Fruit fly (Drosophila melanogaster) whole organism, embryonic: ENCODE measurements around the gene CG31861.

Experiments
- Abd-B ChIP-seq: fragments of 200-800 bp; sonication (Bioruptor generic); optimal IDR thresholded peaks from 2 replicates; lab custom pipeline; 2018; ENCODE audit warnings: missing biosample characterization, mild to moderate bottlenecking, missing genetic modification characterization, moderate library complexity
- Bgb ChIP-seq: fragments of 200-800 bp; sonication (Bioruptor generic); IDR thresholded peaks from 2 replicates; pipeline ENCODE4 v1.3.6; 2022; ENCODE audit warnings: missing biosample characterization, missing genetic modification characterization; ENCODE audit not compliant: partially characterized antibody
- CG11504 ChIP-seq: fragments of 200-800 bp; sonication (Bioruptor generic); optimal IDR thresholded peaks from 3 replicates; lab custom pipeline; 2019; ENCODE audit warnings: missing biosample characterization, mild to moderate bottlenecking, missing genetic modification characterization, moderate library complexity
- CG12769 ChIP-seq: fragments of 200-800 bp; sonication (Bioruptor generic); optimal IDR thresholded peaks from 2 replicates; lab custom pipeline; 2019; ENCODE audit warnings: missing biosample characterization, mild to moderate bottlenecking, missing genetic modification characterization, moderate library complexity
- CG13775 ChIP-seq: fragments of 200-800 bp; sonication (Bioruptor generic); optimal IDR thresholded peaks from 3 replicates; lab custom pipeline; 2017; ENCODE audit warnings: missing biosample characterization, mild to moderate bottlenecking, missing genetic modification characterization
- CG15479 ChIP-seq: fragments of 200-800 bp; sonication (Bioruptor generic); optimal IDR thresholded peaks from 3 replicates; lab custom pipeline; 2019; ENCODE audit warnings: missing biosample characterization, mild to moderate bottlenecking, missing genetic modification characterization, moderate library complexity
- CG1602 ChIP-seq: fragments of 200-800 bp; sonication (Bioruptor generic); optimal IDR thresholded peaks from 3 replicates; lab custom pipeline; 2016; ENCODE audit warnings: missing biosample characterization, missing genetic modification characterization
- CG17802 ChIP-seq: fragments of 200-800 bp; sonication (Bioruptor generic); optimal IDR thresholded peaks from 2 replicates; lab custom pipeline; 2018; ENCODE audit warnings: missing biosample characterization, mild to moderate bottlenecking, missing genetic modification characterization, moderate library complexity
- CG18619 ChIP-seq: fragments of 200-800 bp; sonication (Bioruptor generic); optimal IDR thresholded peaks from 3 replicates; lab custom pipeline; 2017; ENCODE audit warnings: missing biosample characterization, mild to moderate bottlenecking, missing genetic modification characterization
- CG3163 ChIP-seq: fragments of 200-800 bp; sonication (Bioruptor generic); optimal IDR thresholded peaks from 3 replicates; lab custom pipeline; 2016; ENCODE audit warnings: missing biosample characterization, missing genetic modification characterization
- CG3407 ChIP-seq: fragments of 200-800 bp; sonication (Bioruptor generic); optimal IDR thresholded peaks from 2 replicates; lab custom pipeline; 2018; ENCODE audit warnings: missing biosample characterization, mild to moderate bottlenecking, missing genetic modification characterization
- CG3726 ChIP-seq: fragments of 200-800 bp; sonication (Bioruptor generic); IDR thresholded peaks from 3 replicates; pipeline ENCODE4, ENCODE4 v1.3.6; 2022; ENCODE audit warnings: missing biosample characterization, missing genetic modification characterization
- CG3838 ChIP-seq: fragments of 200-800 bp; sonication (Bioruptor generic); optimal IDR thresholded peaks from 3 replicates; lab custom pipeline; 2016; ENCODE audit warnings: missing biosample characterization, missing genetic modification characterization
- CG4328 ChIP-seq: fragments of 200-800 bp; sonication (Bioruptor generic); optimal IDR thresholded peaks from 3 replicates; lab custom pipeline; 2017; ENCODE audit warnings: missing biosample characterization, missing genetic modification reagents, missing genetic modification characterization
- CG4424 ChIP-seq: fragments of 200-800 bp; sonication (Bioruptor generic); optimal IDR thresholded peaks from 3 replicates; lab custom pipeline; 2016; ENCODE audit warnings: missing biosample characterization, missing genetic modification characterization
- CG4854 ChIP-seq: fragments of 200-800 bp; sonication (Bioruptor generic); optimal IDR thresholded peaks from 2 replicates; lab custom pipeline; 2016; ENCODE audit warnings: missing biosample characterization, missing genetic modification characterization, inconsistent platforms
- CG7839 ChIP-seq: fragments of 200-800 bp; sonication (Bioruptor generic); optimal IDR thresholded peaks from 3 replicates; lab custom pipeline; 2018; ENCODE audit warnings: missing biosample characterization, mild to moderate bottlenecking, missing genetic modification characterization, moderate library complexity
- CG9932 ChIP-seq: fragments of 200-800 bp; sonication (Bioruptor generic); IDR thresholded peaks from 2 replicates; pipeline ENCODE4 v1.3.6; 2022; ENCODE audit warnings: missing biosample characterization, missing genetic modification characterization
- CrebB ChIP-seq: fragments of 200-800 bp; sonication (Bioruptor generic); optimal IDR thresholded peaks from 3 replicates; lab custom pipeline; 2018; ENCODE audit warnings: missing biosample characterization, mild to moderate bottlenecking, missing genetic modification characterization
- Hmr ChIP-seq: fragments of 200-800 bp; sonication (Bioruptor generic); optimal IDR thresholded peaks from 3 replicates; lab custom pipeline; 2017; ENCODE audit warnings: mild to moderate bottlenecking, missing biosample characterization, missing genetic modification reagents, missing genetic modification characterization
- Hr39 ChIP-seq: fragments of >200 bp; optimal IDR thresholded peaks from 2 replicates; lab custom pipeline; 2017
- Jarid2 ChIP-seq: fragments of 200-800 bp; sonication (Bioruptor generic); optimal IDR thresholded peaks from 3 replicates; lab custom pipeline; 2017; ENCODE audit warnings: mild to moderate bottlenecking, missing biosample characterization, missing genetic modification reagents, missing genetic modification characterization
- MBD-R2 ChIP-seq: fragments of 200-800 bp; sonication (Bioruptor generic); IDR thresholded peaks from 2 replicates; pipeline ENCODE4 v1.3.6; 2022; ENCODE audit warnings: missing biosample characterization, missing genetic modification characterization
- NK7.1 ChIP-seq: fragments of 200-800 bp; sonication (Bioruptor generic); optimal IDR thresholded peaks from 3 replicates; lab custom pipeline; 2016; ENCODE audit warnings: missing biosample characterization, missing genetic modification characterization
- Neu2 ChIP-seq: fragments of 200-800 bp; sonication (Bioruptor generic); optimal IDR thresholded peaks from 3 replicates; lab custom pipeline; 2016; ENCODE audit warnings: missing biosample characterization, missing genetic modification characterization, borderline replicate concordance
- NfI ChIP-seq: fragments of 200-800 bp; sonication (Bioruptor generic); optimal IDR thresholded peaks from 3 replicates; lab custom pipeline; 2018; ENCODE audit warnings: missing biosample characterization, mild to moderate bottlenecking, missing genetic modification characterization, moderate library complexity
- Pdp1 ChIP-seq, 2 experiments: fragments of 200-800 bp; sonication (Bioruptor generic); optimal IDR thresholded peaks; 3 replicates each; lab custom pipeline; 2016; ENCODE audit warnings: missing biosample characterization in 2 of 2, missing genetic modification characterization in 2 of 2, mild to moderate bottlenecking in 1 of 2, moderate library complexity in 1 of 2
- Rfx ChIP-seq: fragments of 200-800 bp; sonication (Bioruptor generic); IDR thresholded peaks from 2 replicates; pipeline ENCODE4 v1.3.6; 2022; ENCODE audit warnings: missing biosample characterization, missing genetic modification characterization
- Sox100B ChIP-seq: fragments of 200-800 bp; sonication (Bioruptor generic); optimal IDR thresholded peaks from 3 replicates; lab custom pipeline; 2018; ENCODE audit warnings: missing biosample characterization, mild to moderate bottlenecking, missing genetic modification characterization
- Spps ChIP-seq: fragments of 200-800 bp; sonication (Bioruptor generic); optimal IDR thresholded peaks from 2 replicates; lab custom pipeline; 2018; ENCODE audit warnings: missing biosample characterization, mild to moderate bottlenecking, missing genetic modification characterization
- TFAM ChIP-seq: fragments of 200-800 bp; sonication (Bioruptor generic); optimal IDR thresholded peaks from 2 replicates; lab custom pipeline; 2017; ENCODE audit warnings: missing biosample characterization, missing genetic modification characterization, inconsistent platforms
- bcd ChIP-seq: fragments of 200-800 bp; sonication (Bioruptor generic); optimal IDR thresholded peaks from 2 replicates; lab custom pipeline; 2017; ENCODE audit warnings: missing biosample characterization, mild to moderate bottlenecking, missing genetic modification characterization
- bowl ChIP-seq: fragments of 200-800 bp; sonication (Bioruptor generic); IDR thresholded peaks from 2 replicates; pipeline ENCODE4 v1.3.6; 2022; ENCODE audit warnings: missing biosample characterization, missing genetic modification characterization
- cad ChIP-seq: fragments of >200 bp; optimal IDR thresholded peaks from 2 replicates; lab custom pipeline; 2017; ENCODE audit warnings: missing biosample characterization, missing genetic modification characterization
- ci ChIP-seq: fragments of 200-800 bp; sonication (Bioruptor generic); IDR thresholded peaks from 3 replicates; pipeline ENCODE4 v1.3.6; 2022; ENCODE audit warnings: missing biosample characterization, missing genetic modification characterization
- en ChIP-seq: fragments of 200-800 bp; sonication (Bioruptor generic); optimal IDR thresholded peaks from 2 replicates; lab custom pipeline; 2016; ENCODE audit warnings: missing biosample characterization, missing genetic modification characterization
- esg ChIP-seq: fragments of 200-800 bp; sonication (Bioruptor generic); conservative IDR thresholded peaks from 2 replicates; pipeline ENCODE4 v1.3.6; 2022; ENCODE audit warnings: missing biosample characterization, missing genetic modification characterization
- gcm2 ChIP-seq: fragments of 200-800 bp; sonication (Bioruptor generic); optimal IDR thresholded peaks from 2 replicates; lab custom pipeline; 2016; ENCODE audit warnings: missing biosample characterization, missing genetic modification characterization
- hbn ChIP-seq: fragments of 200-800 bp; sonication (Bioruptor generic); IDR thresholded peaks from 2 replicates; pipeline ENCODE4 v1.3.6; 2022; ENCODE audit warnings: missing biosample characterization, missing genetic modification characterization; ENCODE audit not compliant: partially characterized antibody
- jing ChIP-seq: fragments of 200-800 bp; sonication (Bioruptor generic); optimal IDR thresholded peaks from 2 replicates; lab custom pipeline; 2018; ENCODE audit warnings: missing biosample characterization, mild to moderate bottlenecking, missing genetic modification characterization
- lola ChIP-seq, 3 experiments: fragments of >200 bp in 2 of 3; fragments of 200-800 bp in 1 of 3; sonication (Bioruptor generic) in 1 of 3; optimal IDR thresholded peaks; 2 replicates each; lab custom pipeline; 2017 to 2019; ENCODE audit warnings: missing biosample characterization in 3 of 3, missing genetic modification characterization in 3 of 3, mild to moderate bottlenecking in 1 of 3, moderate library complexity in 1 of 3
- mirr ChIP-seq: fragments of 200-800 bp; sonication (Bioruptor generic); optimal IDR thresholded peaks from 3 replicates; lab custom pipeline; 2018; ENCODE audit warnings: missing biosample characterization, mild to moderate bottlenecking, missing genetic modification characterization
- onecut ChIP-seq: fragments of 200-800 bp; sonication (Bioruptor generic); IDR thresholded peaks from 2 replicates; pipeline ENCODE4 v1.3.6; 2022; ENCODE audit warnings: missing biosample characterization, missing genetic modification characterization
- tin ChIP-seq: fragments of 200-800 bp; sonication (Bioruptor generic); optimal IDR thresholded peaks from 3 replicates; lab custom pipeline; 2016; ENCODE audit warnings: missing biosample characterization, missing genetic modification characterization
- ttk ChIP-seq: fragments of 200-800 bp; sonication (Bioruptor generic); IDR thresholded peaks from 2 replicates; pipeline ENCODE4 v2.1.2; 2022; ENCODE audit warnings: missing biosample characterization, missing genetic modification characterization
- wdn ChIP-seq: fragments of 200-800 bp; sonication (Bioruptor generic); IDR thresholded peaks from 2 replicates; pipeline ENCODE4 v1.3.6; 2022; ENCODE audit warnings: missing biosample characterization, missing genetic modification characterization
- zfh1 ChIP-seq: fragments of 200-800 bp; sonication (Bioruptor generic); IDR thresholded peaks from 3 replicates; pipeline ENCODE4 v1.3.6; 2022; ENCODE audit warnings: missing biosample characterization, missing genetic modification characterization

The CG31861 gene

DNA sequence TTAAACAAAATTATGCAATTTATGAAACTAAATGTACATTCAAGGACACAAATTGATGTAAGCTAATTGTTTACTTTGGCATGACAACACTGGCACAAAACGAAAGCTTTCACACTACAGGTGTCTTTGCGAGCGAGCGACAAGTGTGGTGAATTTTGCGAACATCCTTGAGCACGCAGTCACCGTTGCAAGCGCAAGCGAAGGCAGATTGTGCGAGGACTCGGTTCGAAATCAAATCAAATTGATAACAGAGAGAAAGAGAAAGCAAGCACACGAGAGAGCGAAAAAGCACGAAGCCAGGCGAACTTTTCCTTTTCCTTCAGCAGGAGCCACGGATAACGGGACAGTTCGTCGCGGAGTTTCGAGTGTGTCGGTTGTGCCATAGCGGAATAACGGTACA, 19.1 kb upstream of the CG31861 start, which contains the start of gene CG31760 (continued):
- no peak for TF ChIP-seq CG3163
- TF ChIP-seq Pdp1 (GFP tag; optimal IDR thresholded peaks at IDR 0.05; lab: Kevin White, UChicago) = no peak
- no peak for TF ChIP-seq Spps (tag; lab: Kevin White, UChicago)
- no peak for TF ChIP-seq CG7839
- peak; percentile 84 for TF ChIP-seq CG11504 (tag; lab: Kevin White, UChicago)
- TF ChIP-seq CG1602 (GFP tag; lab: Kevin White, UChicago) = no peak
- TF ChIP-seq CG12769 (tag; lab: Kevin White, UChicago) = no peak
- TF ChIP-seq TFAM (GFP tag; lab: Kevin White, UChicago) = no peak
- no peak for TF ChIP-seq esg (GFP tag; lab: Robert Waterston, UW)
- TF ChIP-seq lola (GFP tag; optimal IDR thresholded peaks at IDR 0.05; lab: Kevin White, UChicago) = no peak
- no peak for TF ChIP-seq CG3726 (GFP tag; lab: Robert Waterston, UW)
- no peak for TF ChIP-seq onecut (GFP tag; lab: Robert Waterston, UW)
- TF ChIP-seq cad (GFP tag; lab: Kevin White, UChicago) = no peak
- TF ChIP-seq CG4328 (GFP tag; lab: Kevin White, UChicago) = no peak
- TF ChIP-seq Rfx (GFP tag; lab: Robert Waterston, UW) = no peak
- TF ChIP-seq tin (GFP tag; lab: Kevin White, UChicago) = no peak
- no peak for TF ChIP-seq gcm2
- TF ChIP-seq MBD-R2 (GFP tag; lab: Robert Waterston, UW) = no peak
- no peak for TF ChIP-seq CG4854 (GFP tag; lab: Kevin White, UChicago)
- no peak for TF ChIP-seq Bgb (GFP tag; lab: Robert Waterston, UW)
- TF ChIP-seq Neu2 (GFP tag; lab: Kevin White, UChicago) = no peak
- TF ChIP-seq Abd-B (GFP tag; lab: Kevin White, UChicago) = no peak
- no peak for TF ChIP-seq CG13775 (GFP tag; lab: Kevin White, UChicago)
- TF ChIP-seq CG15479 = peak; percentile 56
- TF ChIP-seq CG9932 (GFP tag; lab: Robert Waterston, UW) = no peak
- no peak for TF ChIP-seq ttk
- TF ChIP-seq CrebB (tag; lab: Kevin White, UChicago) = no peak
- no peak for TF ChIP-seq ci (GFP tag; lab: Robert Waterston, UW)
- TF ChIP-seq jing (GFP tag; lab: Kevin White, UChicago) = no peak
- TF ChIP-seq bcd (GFP tag; lab: Kevin White, UChicago) = no peak
- TF ChIP-seq Jarid2 (GFP tag; lab: Kevin White, UChicago) = peak; percentile 7
- no peak for TF ChIP-seq en
- TF ChIP-seq CG3838 (GFP tag; lab: Kevin White, UChicago) = no peak
- no peak for TF ChIP-seq Hr39 (lab: Kevin White, UChicago)

DNA sequence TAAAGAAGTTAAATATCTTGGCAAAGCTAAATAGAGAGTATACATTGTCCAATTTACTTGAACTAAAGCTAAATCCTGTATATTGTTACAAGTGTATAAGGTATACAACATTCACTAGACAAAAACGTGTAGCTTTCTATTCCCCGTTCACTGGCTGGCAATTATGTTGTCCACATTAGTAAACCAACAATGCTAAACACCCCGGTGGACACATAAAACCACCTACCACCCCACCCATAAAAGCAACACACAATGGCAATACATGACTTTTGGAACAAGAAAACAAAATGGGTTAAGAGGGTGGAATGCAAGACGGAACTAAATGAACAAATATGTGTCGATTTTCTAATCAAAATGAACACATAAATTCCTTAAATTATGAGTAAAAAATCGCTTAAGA, 2.4 kb downstream of the CG31861 start, which contains the start of gene ZnT33D:
ZnT33D (plus strand) TSS at position 301 of the 400 bp plus-strand sequence.
- no peak for TF ChIP-seq zfh1 (GFP tag; lab: Robert Waterston, UW)
- no peak for TF ChIP-seq CG17802 (tag; lab: Kevin White, UChicago)
- TF ChIP-seq CG3407 (GFP tag; lab: Kevin White, UChicago) = no peak
- TF ChIP-seq wdn = no peak
- TF ChIP-seq CG1602 (GFP tag; lab: Kevin White, UChicago) = no peak
- no peak for TF ChIP-seq CG4424 (GFP tag; lab: Kevin White, UChicago)
- TF ChIP-seq bowl (GFP tag; lab: Robert Waterston, UW) = no peak
- TF ChIP-seq CG18619 = no peak
- TF ChIP-seq NK7.1 (GFP tag; lab: Kevin White, UChicago) = no peak
- no peak for TF ChIP-seq Sox100B
- no peak for TF ChIP-seq Hmr (GFP tag; lab: Kevin White, UChicago)
- TF ChIP-seq NfI (GFP tag; lab: Kevin White, UChicago) = no peak
- no peak for TF ChIP-seq mirr (GFP tag; lab: Kevin White, UChicago)
- no peak for TF ChIP-seq Spps (tag; lab: Kevin White, UChicago)
- no peak for TF ChIP-seq hbn (GFP tag; lab: Robert Waterston, UW)
- TF ChIP-seq MBD-R2 (GFP tag; lab: Robert Waterston, UW) = no peak
